Worm (Caenorhabditis elegans): ENCODE results near the gene mrt-2.

Gene mrt-2

DNA sequence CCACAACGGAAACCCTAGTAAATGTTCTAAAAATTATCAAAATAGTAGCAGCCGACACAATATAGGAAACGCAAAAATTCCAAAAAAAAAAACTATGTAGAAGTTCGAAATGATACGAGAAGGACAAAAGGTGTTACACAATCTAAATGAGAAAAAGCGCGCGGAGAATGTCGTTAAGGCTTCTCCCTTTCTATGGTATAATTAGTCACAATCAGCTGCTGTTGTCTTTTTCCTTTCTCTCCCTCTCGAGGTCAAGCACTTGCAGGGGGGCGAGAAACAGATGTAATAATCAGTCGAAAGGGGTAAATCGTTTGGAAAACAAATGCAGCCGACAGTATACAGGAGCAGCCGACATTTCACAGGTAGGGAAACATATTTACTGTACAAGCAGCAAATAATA lies 15.1 kb upstream of the mrt-2 start:
- TF ChIP-seq nhr-23 (tag; optimal IDR thresholded peaks at IDR 0.05) (no peak), ceh-16 (tag; optimal IDR thresholded peaks at IDR 0.05) (no peak), ztf-4 (tag; optimal IDR thresholded peaks at IDR 0.05) (no peak), zag-1 (tag; optimal IDR thresholded peaks at IDR 0.05) (no peak), nhr-77 (tag; optimal IDR thresholded peaks at IDR 0.05) (no peak), blmp-1 (tag; optimal IDR thresholded peaks at IDR 0.05; ENCODE audit: insufficient read depth) (no peak), unc-39 (tag; optimal IDR thresholded peaks at IDR 0.05) (no peak)

- no peak for TF ChIP-seq elt-1 (tag; optimal IDR thresholded peaks at IDR 0.05)
- TF ChIP-seq unc-55 (GFP tag; optimal IDR thresholded peaks at IDR 0.05), result no peak
- TF ChIP-seq elt-3 (tag; optimal IDR thresholded peaks at IDR 0.05), result no peak
- no peak for TF ChIP-seq mab-5 (tag; optimal IDR thresholded peaks at IDR 0.05)
- no peak for TF ChIP-seq peb-1 (tag; optimal IDR thresholded peaks at IDR 0.05)
- TF ChIP-seq nhr-11 (tag; optimal IDR thresholded peaks at IDR 0.05), result no peak
- TF ChIP-seq nhr-237 (tag; optimal IDR thresholded peaks at IDR 0.05), result no peak
- no peak for TF ChIP-seq nhr-10 (tag; optimal IDR thresholded peaks at IDR 0.05)
- TF ChIP-seq egl-27 (tag; optimal IDR thresholded peaks at IDR 0.05), result no peak
- no peak for TF ChIP-seq unc-39 (tag; optimal IDR thresholded peaks at IDR 0.05)
- TF ChIP-seq mbf-1 (tag; optimal IDR thresholded peaks at IDR 0.05), result no peak
- TF ChIP-seq crh-2 (tag; optimal IDR thresholded peaks at IDR 0.05), result no peak
- no peak for TF ChIP-seq ceh-16 (tag; optimal IDR thresholded peaks at IDR 0.05)
- no peak for TF ChIP-seq zag-1 (tag; optimal IDR thresholded peaks at IDR 0.05)
Observed at ce11 chrIII:11732056-11732455, 14.5 kb upstream of the mrt-2 start, which contains the start of gene Y41C4A.21. Y41C4A.21 (plus strand) TSS chrIII:11732356.

DNA sequence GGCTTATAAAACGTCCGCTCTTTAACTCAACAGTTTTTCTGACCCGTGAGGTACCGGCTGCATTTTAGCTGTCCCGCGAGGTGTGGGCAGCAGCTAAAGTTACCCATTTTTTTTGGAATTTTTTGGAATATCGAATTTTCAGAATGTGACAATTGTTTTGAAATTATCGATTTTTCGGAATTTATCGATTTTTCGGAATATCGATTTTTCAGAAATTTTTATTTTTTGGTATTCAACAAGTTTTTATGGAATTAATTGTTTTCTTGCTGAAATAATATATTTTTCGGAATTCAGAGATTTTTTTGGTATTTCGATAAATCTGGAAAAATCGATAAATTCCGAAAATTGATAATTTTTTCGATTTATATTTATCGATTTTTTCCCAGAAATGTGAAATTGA lies 13.6 kb upstream of the mrt-2 start:
- no peak for TF ChIP-seq ceh-82 (tag; optimal IDR thresholded peaks at IDR 0.05)
- TF ChIP-seq crh-2 (tag; optimal IDR thresholded peaks at IDR 0.05), result no peak
- no peak for TF ChIP-seq lsy-2 (tag; optimal IDR thresholded peaks at IDR 0.05)
- TF ChIP-seq nhr-77 (tag; optimal IDR thresholded peaks at IDR 0.05), result no peak
- no peak for TF ChIP-seq unc-39 (tag; optimal IDR thresholded peaks at IDR 0.05)
- no peak for TF ChIP-seq snpc-4 (tag; optimal IDR thresholded peaks at IDR 0.05)
- TF ChIP-seq alr-1 (tag; optimal IDR thresholded peaks at IDR 0.05), result no peak
- TF ChIP-seq mbf-1 (tag; optimal IDR thresholded peaks at IDR 0.05), result no peak
- no peak for TF ChIP-seq F13H6.1 (tag; optimal IDR thresholded peaks at IDR 0.05)
- TF ChIP-seq blmp-1 (tag; optimal IDR thresholded peaks at IDR 0.05; ENCODE audit: insufficient read depth), result no peak
- no peak for TF ChIP-seq skn-1 (tag; optimal IDR thresholded peaks at IDR 0.05)
- TF ChIP-seq elt-1 (tag; optimal IDR thresholded peaks at IDR 0.05), result no peak
- TF ChIP-seq sma-9 (GFP tag; optimal IDR thresholded peaks at IDR 0.05), result no peak
- no peak for TF ChIP-seq sma-9 (tag; optimal IDR thresholded peaks at IDR 0.05)
- no peak for TF ChIP-seq peb-1 (tag; optimal IDR thresholded peaks at IDR 0.05)
- TF ChIP-seq aly-2 (tag; optimal IDR thresholded peaks at IDR 0.05), result no peak
- TF ChIP-seq gmeb-1 (tag; optimal IDR thresholded peaks at IDR 0.05), result no peak

DNA sequence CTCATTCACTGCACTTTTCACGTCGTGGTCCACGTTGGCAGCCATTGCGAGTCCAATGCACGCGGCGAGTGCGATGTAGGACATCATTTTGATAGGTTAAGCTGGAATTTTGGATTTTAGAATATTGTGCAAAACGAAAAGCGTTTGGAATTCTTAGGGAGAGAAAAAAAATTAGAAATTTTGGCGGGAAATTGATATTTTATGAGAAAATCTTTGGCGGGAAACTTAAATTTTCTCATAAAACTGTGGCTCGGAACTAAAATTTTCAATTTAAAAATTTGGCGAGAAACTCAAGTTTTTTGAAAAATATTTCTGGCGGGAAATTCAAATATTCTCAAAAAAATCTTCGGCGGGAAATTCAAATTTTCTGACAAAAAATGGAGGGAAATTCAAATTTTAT lies 9.0 kb upstream of the mrt-2 start, which contains the start of gene sup-1:
Gene sup-1, minus strand, starts transcription at position 101 of the 400 bp plus-strand sequence.
- TF ChIP-seq unc-62 (GFP tag; optimal IDR thresholded peaks at IDR 0.05) (no peak), sem-4 (tag; optimal IDR thresholded peaks at IDR 0.05) (no peak), mab-5 (tag; optimal IDR thresholded peaks at IDR 0.05) (no peak), nhr-129 (tag; optimal IDR thresholded peaks at IDR 0.05) (no peak), Y55F3AM.14 (GFP tag; optimal IDR thresholded peaks at IDR 0.05) (no peak), unc-39 (tag; optimal IDR thresholded peaks at IDR 0.05) (no peak), ceh-16 (tag; optimal IDR thresholded peaks at IDR 0.05) (no peak), egl-27 (tag; optimal IDR thresholded peaks at IDR 0.05) (no peak), sma-3 (GFP tag; optimal IDR thresholded peaks at IDR 0.05) (no peak), alr-1 (tag; optimal IDR thresholded peaks at IDR 0.05) (no peak)

ce11 chrIII:11738482-11738881 lies 8.1 kb upstream of the mrt-2 start:
- no peak for TF ChIP-seq nhr-21 (tag; optimal IDR thresholded peaks at IDR 0.05)
- TF ChIP-seq unc-39 (tag; optimal IDR thresholded peaks at IDR 0.05), result no peak
- peak; percentile 54 for TF ChIP-seq F13H6.1 (tag; optimal IDR thresholded peaks at IDR 0.05)
- TF ChIP-seq aly-2 (tag; optimal IDR thresholded peaks at IDR 0.05), result no peak
- TF ChIP-seq lin-13 (GFP tag; optimal IDR thresholded peaks at IDR 0.05), result peak; percentile 27
- TF ChIP-seq elt-3 (tag; optimal IDR thresholded peaks at IDR 0.05), result no peak
- peak; percentile 47 for TF ChIP-seq unc-55 (GFP tag; optimal IDR thresholded peaks at IDR 0.05)
- TF ChIP-seq mdl-1 (tag; optimal IDR thresholded peaks at IDR 0.05), result peak; percentile 12 to 27
- no peak for TF ChIP-seq ceh-82 (tag; optimal IDR thresholded peaks at IDR 0.05)
- TF ChIP-seq nhr-12 (tag; optimal IDR thresholded peaks at IDR 0.05), result no peak
- no peak for TF ChIP-seq nhr-77 (tag; optimal IDR thresholded peaks at IDR 0.05)
- no peak for TF ChIP-seq ztf-1 (GFP tag; conservative IDR thresholded peaks at IDR 0.05)
- TF ChIP-seq lin-39 (tag; optimal IDR thresholded peaks at IDR 0.05), result no peak
- no peak for TF ChIP-seq nhr-11 (tag; optimal IDR thresholded peaks at IDR 0.05)
- TF ChIP-seq skn-1 (tag; optimal IDR thresholded peaks at IDR 0.05), result no peak
- TF ChIP-seq egl-27 (tag; optimal IDR thresholded peaks at IDR 0.05), result peak; percentile 16
- TF ChIP-seq mab-5 (tag; optimal IDR thresholded peaks at IDR 0.05), result peak; percentile 33
- no peak for TF ChIP-seq nhr-25 (tag; optimal IDR thresholded peaks at IDR 0.05)
- TF ChIP-seq zag-1 (tag; optimal IDR thresholded peaks at IDR 0.05), result no peak
- no peak for TF ChIP-seq ztf-11 (tag; optimal IDR thresholded peaks at IDR 0.05)
- peak; percentile 70 for TF ChIP-seq sma-9 (GFP tag; optimal IDR thresholded peaks at IDR 0.05)
- TF ChIP-seq sma-9 (tag; optimal IDR thresholded peaks at IDR 0.05), result no peak
- TF ChIP-seq unc-62 (GFP tag; optimal IDR thresholded peaks at IDR 0.05), result no peak
- peak; percentile 1 for TF ChIP-seq snpc-4 (tag; optimal IDR thresholded peaks at IDR 0.05)
- TF ChIP-seq elt-1 (tag; optimal IDR thresholded peaks at IDR 0.05), result no peak
- no peak for TF ChIP-seq R02D3.7 (tag; optimal IDR thresholded peaks at IDR 0.05)
- TF ChIP-seq ama-1 (optimal IDR thresholded peaks at IDR 0.05), result no peak
- peak; percentile 46 for TF ChIP-seq crh-2 (tag; optimal IDR thresholded peaks at IDR 0.05)
- peak in 1 of 2 experiments; percentile 64 for TF ChIP-seq lsy-2 (tag; optimal IDR thresholded peaks at IDR 0.05)
- no peak for TF ChIP-seq nhr-10 (tag; optimal IDR thresholded peaks at IDR 0.05)
